Worm (Caenorhabditis elegans): ENCODE measurements around the gene W02B12.12.

- TF ChIP-seq snpc-4 (tag; optimal IDR thresholded peaks at IDR 0.05) = no peak
- TF ChIP-seq nhr-2 (tag; optimal IDR thresholded peaks at IDR 0.05) = no peak
- TF ChIP-seq elt-3 (tag; optimal IDR thresholded peaks at IDR 0.05) = no peak
- TF ChIP-seq pha-4 (tag; optimal IDR thresholded peaks at IDR 0.05) = no peak
- no peak for TF ChIP-seq nhr-12 (tag; optimal IDR thresholded peaks at IDR 0.05)
- TF ChIP-seq lin-32 (GFP tag; optimal IDR thresholded peaks at IDR 0.05) = no peak
- TF ChIP-seq ztf-11 (tag; optimal IDR thresholded peaks at IDR 0.05) = no peak
- no peak for TF ChIP-seq lsy-2 (tag; optimal IDR thresholded peaks at IDR 0.05)
- no peak for TF ChIP-seq unc-62 (GFP tag; optimal IDR thresholded peaks at IDR 0.05)
- no peak for TF ChIP-seq nhr-28 (tag; optimal IDR thresholded peaks at IDR 0.05)
- no peak for TF ChIP-seq nhr-76 (tag; optimal IDR thresholded peaks at IDR 0.05)
- no peak for TF ChIP-seq elt-1 (tag; optimal IDR thresholded peaks at IDR 0.05; ENCODE audit: borderline replicate concordance, insufficient read depth)
- peak; percentile 23 for TF ChIP-seq sptf-1 (tag; optimal IDR thresholded peaks at IDR 0.05)
- TF ChIP-seq M03D4.4 (tag; optimal IDR thresholded peaks at IDR 0.05) = no peak
Measured at ce11 chrII:11503761-11504160, 24.8 kb upstream of the W02B12.12 start.

All from whole organism, mixed stage, embryonic.